Worm (Caenorhabditis elegans): Measurements from ENCODE around the gene nhr-27.
A peak's percentile ranks its signal among the peaks of the same experiment; 100 is the strongest.

The nhr-27 gene

ce11 chrX:12690346-12690745 lies 117.8 kb downstream of the nhr-27 start (continued):
- TF ChIP-seq egl-43 (GFP tag; IDR thresholded peaks at IDR 0.05) (peak; percentile 58; the same call in 1 of the 2 replicates), nhr-6 (tag; optimal IDR thresholded peaks at IDR 0.05) (no peak), lin-29 (GFP tag; IDR thresholded peaks at IDR 0.05) (no peak), lsy-2 (tag; optimal IDR thresholded peaks at IDR 0.05) (peak in 1 of 2 experiments; percentile 44), ceh-20 (GFP tag; IDR thresholded peaks at IDR 0.05) (peak; percentile 92), egl-27 (tag; optimal IDR thresholded peaks at IDR 0.05) (no peak), nhr-10 (tag; optimal IDR thresholded peaks at IDR 0.05) (no peak), rbr-2 (tag; optimal IDR thresholded peaks at IDR 0.05) (peak; percentile 30), php-3 (GFP tag; IDR thresholded peaks at IDR 0.05) (no peak), aha-1 (tag) (peak; percentile 90), mep-1 (tag; optimal IDR thresholded peaks at IDR 0.05) (peak; percentile 68), nhr-48 (tag; optimal IDR thresholded peaks at IDR 0.05) (peak; percentile 22), daf-8 (GFP tag; IDR thresholded peaks at IDR 0.05) (no peak), hlh-11 (tag; optimal IDR thresholded peaks at IDR 0.05) (peak; percentile 70), ceh-62 (tag; optimal IDR thresholded peaks at IDR 0.05) (no peak), attf-4 (tag; optimal IDR thresholded peaks at IDR 0.05) (no peak), nhr-76 (tag; optimal IDR thresholded peaks at IDR 0.05) (no peak), zag-1 (tag; optimal IDR thresholded peaks at IDR 0.05) (no peak), daf-19 (GFP tag; conservative IDR thresholded peaks at IDR 0.05) (no peak), zfp-3 (GFP tag; conservative IDR thresholded peaks at IDR 0.05) (no peak), vab-7 (GFP tag; IDR thresholded peaks at IDR 0.05) (0 out of 2 replicates have a peak, but pooled peaks have one; percentile 25), dmd-6 (GFP tag; IDR thresholded peaks at IDR 0.05) (peak; percentile 85), unc-130 (GFP tag; optimal IDR thresholded peaks at IDR 0.05) (no peak), daf-16 (GFP tag; optimal IDR thresholded peaks at IDR 0.05) (peak in 1 of 2 experiments; percentile 23), daf-16 (tag; optimal IDR thresholded peaks at IDR 0.05) (peak; percentile 43), ctbp-1 (GFP tag; IDR thresholded peaks at IDR 0.05) (peak; percentile 25; the same call in 1 of the 2 replicates), nhr-237 (tag; optimal IDR thresholded peaks at IDR 0.05) (no peak), mxl-2 (GFP tag; conservative IDR thresholded peaks at IDR 0.05) (no peak), F10B5.3 (tag; optimal IDR thresholded peaks at IDR 0.05) (no peak), lin-38 (GFP tag; IDR thresholded peaks at IDR 0.05) (no peak), dmd-9 (GFP tag; IDR thresholded peaks at IDR 0.05) (no peak), T26A8.4 (GFP tag; IDR thresholded peaks at IDR 0.05) (0 out of 2 replicates have a peak, but pooled peaks have one; percentile 20), hif-1 (tag; optimal IDR thresholded peaks at IDR 0.05) (no peak), F26F4.8 (GFP tag; conservative IDR thresholded peaks at IDR 0.05) (no peak), ceh-28 (tag; optimal IDR thresholded peaks at IDR 0.05) (no peak)

- TF ChIP-seq dve-1 (tag; optimal IDR thresholded peaks at IDR 0.05; ENCODE audit: insufficient read depth) (no peak), lsy-2 (tag; optimal IDR thresholded peaks at IDR 0.05) (peak in 1 of 2 experiments; percentile 10), ces-1 (GFP tag; optimal IDR thresholded peaks at IDR 0.05) (peak; percentile 93), fkh-10 (GFP tag; optimal IDR thresholded peaks at IDR 0.05) (peak; percentile 93), zag-1 (tag; optimal IDR thresholded peaks at IDR 0.05) (no peak), unc-62 (GFP tag; optimal IDR thresholded peaks at IDR 0.05 in 1 of 2) (peak in 1 of 2 experiments; percentile 84), unc-62 (tag; optimal IDR thresholded peaks at IDR 0.05) (no peak), ctbp-1 (GFP tag; IDR thresholded peaks at IDR 0.05) (0 out of 2 replicates have a peak, but pooled peaks have one; percentile 22), lir-3 (tag; optimal IDR thresholded peaks at IDR 0.05) (no peak)
Observed at ce11 chrX:12689869-12690268, 118.2 kb downstream of the nhr-27 start.

- TF ChIP-seq aha-1 (tag) (peak; percentile 88), skn-1 (tag; optimal IDR thresholded peaks at IDR 0.05) (no peak)
Observed at ce11 chrX:12688632-12689031, 119.5 kb downstream of the nhr-27 start.
